Worm (Caenorhabditis elegans): ENCODE measurements around the gene ZC449.8.

ce11 chrX:5018062-5018653, 2.3 kb downstream of the ZC449.8 start:
- TF ChIP-seq him-1 (tag; optimal IDR thresholded peaks at IDR 0.05) = no peak
- TF ChIP-seq W03F9.2 (tag; optimal IDR thresholded peaks at IDR 0.05) = peak; percentile 13

Measured in whole organism, L4/young adult.